Fruit fly (Drosophila melanogaster) whole organism, prepupa: ENCODE results near the gene Polr2B.
A peak's percentile ranks its signal among the peaks of the same experiment; 100 is the strongest.

Source experiments
- CG10669 ChIP-seq: fragments of 200-800 bp; sonication (Bioruptor generic); optimal IDR thresholded peaks from 3 replicates; lab custom pipeline; 2018; ENCODE audit warnings: missing biosample characterization, mild to moderate bottlenecking, missing genetic modification characterization, moderate library complexity
- CG15336 ChIP-seq: fragments of 200-800 bp; sonication (Bioruptor generic); IDR thresholded peaks from 2 replicates; pipeline ENCODE4 v1.3.6; 2022; ENCODE audit warnings: missing biosample characterization, missing genetic modification characterization
- CG16779 ChIP-seq: fragments of 200-800 bp; sonication (Bioruptor generic); optimal IDR thresholded peaks from 3 replicates; lab custom pipeline; 2017; ENCODE audit warnings: missing biosample characterization, mild to moderate bottlenecking, missing genetic modification characterization
- CG34406 ChIP-seq: fragments of 200-800 bp; sonication (Bioruptor generic); optimal IDR thresholded peaks from 3 replicates; lab custom pipeline; 2016; ENCODE audit warnings: missing biosample characterization, missing genetic modification characterization
- CG3919 ChIP-seq: fragments of 200-800 bp; sonication (Bioruptor generic); optimal IDR thresholded peaks from 3 replicates; lab custom pipeline; 2016; ENCODE audit warnings: missing biosample characterization, missing genetic modification characterization
- CG6276 ChIP-seq: fragments of 200-800 bp; sonication (Bioruptor generic); optimal IDR thresholded peaks from 2 replicates; lab custom pipeline; 2017; ENCODE audit warnings: missing biosample characterization, mild to moderate bottlenecking, missing genetic modification characterization
- CG8632 ChIP-seq: fragments of 200-800 bp; sonication (Bioruptor generic); optimal IDR thresholded peaks from 3 replicates; lab custom pipeline; 2016; ENCODE audit warnings: missing biosample characterization, missing genetic modification characterization
- Ets96B ChIP-seq: fragments of 200-800 bp; optimal IDR thresholded peaks from 2 replicates; lab custom pipeline; 2019; ENCODE audit warnings: missing biosample characterization, mild to moderate bottlenecking, missing genetic modification characterization, moderate library complexity
- Gug ChIP-seq: fragments of 200-800 bp; sonication (Bioruptor generic); IDR thresholded peaks from 2 replicates; pipeline ENCODE4 v1.3.6; 2022; ENCODE audit warnings: missing biosample characterization, missing genetic modification characterization
- cyc ChIP-seq: fragments of 200-800 bp; sonication (Bioruptor generic); optimal IDR thresholded peaks from 3 replicates; lab custom pipeline; 2016; ENCODE audit warnings: missing biosample characterization, missing genetic modification characterization
- fd59A ChIP-seq: fragments of 200-800 bp; sonication (Bioruptor generic); optimal IDR thresholded peaks from 2 replicates; lab custom pipeline; 2017; ENCODE audit warnings: missing biosample characterization, mild to moderate bottlenecking, missing genetic modification characterization, missing genetic modification reagents

dm6 chr3R:14088887-14089567 lies 36.6 kb upstream of the Polr2B start, which contains the start of gene Npc2b:
- TF ChIP-seq CG6276 (GFP tag; lab: Kevin White, UChicago) (no peak), cyc (peak; percentile 63), CG15336 (GFP tag; lab: Robert Waterston, UW) (peak; percentile 73), CG8632 (peak; percentile 25), fd59A (no peak), Ets96B (peak; percentile 24), Gug (GFP tag; lab: Robert Waterston, UW) (no peak), CG16779 (tag; lab: Kevin White, UChicago) (no peak), CG34406 (no peak), CG10669 (GFP tag; lab: Kevin White, UChicago) (no peak), CG3919 (GFP tag; lab: Kevin White, UChicago) (peak; percentile 55)
